Worm (Caenorhabditis elegans) whole organism, midembryonic: ENCODE measurements around the gene F13H8.6.

Experiments used
- T22C8.4 ChIP-seq: fragments of 200-800 bp; sonication (Bioruptor generic); IDR thresholded peaks from 2 replicates; pipeline ENCODE4 v1.3.6; 2022; ENCODE audit warnings: missing genetic modification characterization, missing compliant biosample characterization
- cog-1 ChIP-seq: sonication (generic microtip); optimal IDR thresholded peaks from 2 replicates; lab custom pipeline; 2016; ENCODE audit warnings: missing genetic modification characterization, missing compliant biosample characterization
- flt-1 ChIP-seq: fragments of 200-800 bp; sonication (Bioruptor generic); IDR thresholded peaks from 2 replicates; pipeline ENCODE4 v1.3.6; 2022; ENCODE audit warnings: missing genetic modification characterization, missing compliant biosample characterization
- klf-2 ChIP-seq: fragments of 200-800 bp; sonication (Bioruptor generic); conservative IDR thresholded peaks from 2 replicates; pipeline ENCODE4 v1.3.6; 2022; ENCODE audit warnings: missing genetic modification reagents, missing genetic modification characterization, missing compliant biosample characterization
- med-1 ChIP-seq: sonication (generic microtip); optimal IDR thresholded peaks from 2 replicates; lab custom pipeline; 2017; ENCODE audit warnings: missing genetic modification characterization, mild to moderate bottlenecking, missing compliant biosample characterization, antibody characterized with exemption, missing genetic modification reagents; ENCODE audit not compliant: insufficient read depth
- ref-1 ChIP-seq: fragments of 200-800 bp; sonication (Bioruptor generic); conservative IDR thresholded peaks from 2 replicates; pipeline ENCODE4 v1.3.6; 2022; ENCODE audit warnings: missing genetic modification reagents, missing genetic modification characterization, missing compliant biosample characterization
- tab-1 ChIP-seq: fragments of 200-800 bp; sonication (Bioruptor generic); IDR thresholded peaks from 2 replicates; pipeline ENCODE4 v1.3.6; 2022; ENCODE audit warnings: missing genetic modification characterization, missing compliant biosample characterization
- ztf-23 ChIP-seq: fragments of 200-800 bp; sonication (Bioruptor generic); IDR thresholded peaks from 2 replicates; pipeline ENCODE4 v1.3.6; 2022; ENCODE audit warnings: missing genetic modification reagents, missing genetic modification characterization, missing compliant biosample characterization
- ztf-29 ChIP-seq: fragments of 200-800 bp; sonication (Bioruptor generic); IDR thresholded peaks from 2 replicates; pipeline ENCODE4 v1.3.6; 2022; ENCODE audit warnings: missing genetic modification reagents, missing genetic modification characterization, missing compliant biosample characterization

DNA sequence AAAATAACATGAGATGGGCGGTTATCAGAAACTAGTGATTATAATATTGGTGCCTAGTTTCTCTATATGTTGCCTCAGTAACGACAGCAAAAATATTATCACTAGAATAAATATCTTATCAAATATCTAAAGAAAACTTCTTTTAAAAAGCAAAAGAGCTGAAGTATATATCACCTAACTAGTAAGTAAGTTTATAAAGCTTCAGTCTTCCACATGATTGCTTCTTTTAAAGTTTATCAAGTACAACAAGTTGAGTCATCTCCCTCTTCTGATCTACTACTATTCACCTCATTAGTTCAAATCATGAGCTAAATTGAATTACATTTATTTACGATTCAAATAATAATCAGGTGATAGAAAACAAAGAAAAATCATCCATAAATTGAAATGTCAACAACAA lies 1.3 kb upstream of the F13H8.6 start:
- TF ChIP-seq flt-1 (no peak), tab-1 (no peak), ztf-23 (GFP tag; lab: Robert Waterston, UW) (no peak), ztf-29 (GFP tag; lab: Robert Waterston, UW) (no peak), ref-1 (GFP tag; lab: Robert Waterston, UW) (no peak), med-1 (GFP tag; lab: Kevin White, UChicago) (no peak), T22C8.4 (GFP tag; lab: Robert Waterston, UW) (no peak), klf-2 (GFP tag; lab: Robert Waterston, UW) (no peak), cog-1 (tag; lab: Kevin White, UChicago) (no peak)
